Fruit fly (Drosophila melanogaster): Measurements from ENCODE around the gene Rbfox1.

DNA sequence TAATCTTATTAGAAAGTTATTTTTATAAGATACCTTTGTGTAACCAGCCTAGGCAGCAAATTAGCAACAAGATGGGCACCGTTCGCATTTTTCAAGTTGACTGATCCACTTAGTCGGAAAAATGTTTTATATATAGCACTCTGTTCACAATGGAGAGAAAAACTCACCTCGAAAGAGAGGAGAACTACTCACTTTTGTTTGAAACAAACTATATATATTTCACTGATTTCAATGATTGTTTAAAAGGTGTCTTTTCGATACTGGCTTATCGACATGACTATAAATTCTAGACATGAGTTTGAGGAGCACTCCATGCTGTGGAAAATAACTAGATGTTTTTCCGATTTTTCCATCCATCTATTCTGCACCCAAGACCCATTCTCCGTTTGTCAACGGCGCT is 142.3 kb downstream of the Rbfox1 start, which contains the start of gene CG42521:
- TF ChIP-seq CG17806 (tag; optimal IDR thresholded peaks at IDR 0.05) (no peak), CG13204 (GFP tag; optimal IDR thresholded peaks at IDR 0.05) (no peak), CG15710 (tag; optimal IDR thresholded peaks at IDR 0.05) (no peak), Snoo (tag; optimal IDR thresholded peaks at IDR 0.05) (no peak), CG32121 (GFP tag; IDR thresholded peaks at IDR 0.05) (no peak), CG12605 (GFP tag; IDR thresholded peaks at IDR 0.05) (no peak), fd96Ca (GFP tag; IDR thresholded peaks at IDR 0.05) (no peak), CG8301 (tag; optimal IDR thresholded peaks at IDR 0.05) (no peak), CG34367 (tag; optimal IDR thresholded peaks at IDR 0.05) (no peak), CG9948 (tag; optimal IDR thresholded peaks at IDR 0.05) (no peak), Ets98B (GFP tag; IDR thresholded peaks at IDR 0.05) (no peak), CG8159 (tag; optimal IDR thresholded peaks at IDR 0.05) (no peak), Pif1A (GFP tag; optimal IDR thresholded peaks at IDR 0.05) (no peak)

Measured in whole organism, pupa.